Worm (Caenorhabditis elegans) whole organism, young adult: ENCODE measurements around the gene T20D4.11.
A peak's percentile ranks its signal among the peaks of the same experiment; 100 is the strongest.
"Not testable (repeated sequence)": the region's sequence is repeated elsewhere in the genome, so short reads cannot be mapped to it uniquely, and the experiment has no call there.

Source experiments
- B0035.1 ChIP-seq: sonication (generic microtip); optimal IDR thresholded peaks from 2 replicates; lab custom pipeline; 2016; ENCODE audit warnings: missing genetic modification characterization, mild to moderate bottlenecking, missing compliant biosample characterization, missing genotype, missing genetic modification reagents
- C06A6.2 ChIP-seq: fragments of 200-800 bp; sonication (Bioruptor generic); conservative IDR thresholded peaks from 2 replicates; pipeline ENCODE4 v1.3.6; 2022; ENCODE audit warnings: missing genetic modification characterization, missing compliant biosample characterization
- F33H1.4 ChIP-seq: fragments of 200-800 bp; sonication (Bioruptor generic); IDR thresholded peaks from 2 replicates; pipeline ENCODE4 v1.3.6; 2022; ENCODE audit warnings: missing genetic modification reagents, missing genetic modification characterization, missing compliant biosample characterization
- F55B11.4 ChIP-seq: sonication (generic microtip); optimal IDR thresholded peaks from 2 replicates; lab custom pipeline; 2016; ENCODE audit warnings: missing compliant biosample characterization, missing genetic modification characterization, borderline replicate concordance; ENCODE audit not compliant: insufficient read depth
- K11D2.4 ChIP-seq: fragments of 200-800 bp; sonication (Bioruptor generic); IDR thresholded peaks from 2 replicates; pipeline ENCODE4 v1.3.6; 2022; ENCODE audit warnings: missing genetic modification reagents, missing genetic modification characterization, missing compliant biosample characterization
- K12H6.12 ChIP-seq: fragments of 200-800 bp; sonication (Bioruptor generic); optimal IDR thresholded peaks from 2 replicates; lab custom pipeline; 2018; ENCODE audit warnings: mild to moderate bottlenecking, missing genetic modification characterization, missing compliant biosample characterization
- Y56A3A.18 ChIP-seq: fragments of 200-800 bp; sonication (Bioruptor generic); IDR thresholded peaks from 2 replicates; pipeline ENCODE4 v1.3.6; 2022; ENCODE audit warnings: missing genetic modification reagents, missing genetic modification characterization, missing compliant biosample characterization
- Y79H2A.3 ChIP-seq: fragments of 200-800 bp; sonication (Bioruptor generic); conservative IDR thresholded peaks from 2 replicates; pipeline ENCODE4 v1.3.6; 2022; ENCODE audit warnings: missing genetic modification reagents, missing genetic modification characterization, missing compliant biosample characterization
- aptf-3 ChIP-seq: fragments of 200-800 bp; sonication (Bioruptor generic); IDR thresholded peaks from 2 replicates; pipeline ENCODE4 v1.3.6; 2022; ENCODE audit warnings: missing genetic modification characterization, missing compliant biosample characterization
- atf-7 ChIP-seq: sonication (generic microtip); optimal IDR thresholded peaks from 2 replicates; lab custom pipeline; 2017; ENCODE audit warnings: mild to moderate bottlenecking, missing genetic modification characterization, missing compliant biosample characterization
- athp-1 ChIP-seq: sonication (generic microtip); optimal IDR thresholded peaks from 2 replicates; lab custom pipeline; 2017; ENCODE audit warnings: mild to moderate bottlenecking, missing genetic modification characterization, missing compliant biosample characterization
- attf-3 ChIP-seq: fragments of 200-800 bp; sonication (Bioruptor generic); conservative IDR thresholded peaks from 2 replicates; pipeline ENCODE4 v1.3.6; 2022; ENCODE audit warnings: missing genetic modification reagents, missing genetic modification characterization, missing compliant biosample characterization
- attf-5 ChIP-seq: fragments of 200-800 bp; sonication (Bioruptor generic); optimal IDR thresholded peaks from 2 replicates; lab custom pipeline; 2018; ENCODE audit warnings: mild to moderate bottlenecking, missing genetic modification characterization, missing compliant biosample characterization
- cebp-1 ChIP-seq, 2 experiments: fragments of 200-800 bp in 1 of 2; sonication (Bioruptor generic) in 1 of 2; sonication (generic microtip) in 1 of 2; IDR thresholded peaks in 1 of 2; optimal IDR thresholded peaks in 1 of 2; 2 replicates each; pipeline versions ENCODE4 v1.3.6 to Lab custom; 2017 to 2022; ENCODE audit warnings: missing compliant biosample characterization in 2 of 2, missing genetic modification characterization in 2 of 2, mild to moderate bottlenecking in 1 of 2, missing genetic modification reagents in 1 of 2, moderate library complexity in 1 of 2
- cebp-2 ChIP-seq: fragments of 200-800 bp; sonication (Bioruptor generic); IDR thresholded peaks from 2 replicates; pipeline ENCODE4 v1.3.6; 2022; ENCODE audit warnings: missing genetic modification characterization, missing compliant biosample characterization
- ceh-27 ChIP-seq: fragments of 200-800 bp; sonication (Bioruptor generic); optimal IDR thresholded peaks from 2 replicates; lab custom pipeline; 2018; ENCODE audit warnings: mild to moderate bottlenecking, missing genetic modification characterization, moderate library complexity, missing compliant biosample characterization
- dox-1 ChIP-seq: fragments of 200-800 bp; sonication (Bioruptor generic); IDR thresholded peaks from 2 replicates; pipeline ENCODE4 v1.3.6; 2022; ENCODE audit warnings: missing genetic modification reagents, missing genetic modification characterization, missing compliant biosample characterization
- dpl-1 ChIP-seq: fragments of 150-350 bp; optimal IDR thresholded peaks from 2 replicates; lab custom pipeline; 2014; ENCODE audit warnings: missing biosample characterization, missing genetic modification reagents, missing genetic modification characterization
- egl-18 ChIP-seq: fragments of 200-800 bp; sonication (Bioruptor generic); IDR thresholded peaks from 2 replicates; pipeline ENCODE4 v1.3.6; 2022; ENCODE audit warnings: missing genetic modification reagents, missing genetic modification characterization, missing compliant biosample characterization
- hmg-1.2 ChIP-seq: fragments of 200-800 bp; sonication (Bioruptor generic); IDR thresholded peaks from 2 replicates; pipeline ENCODE4 v1.3.6; 2022; ENCODE audit warnings: missing genetic modification reagents, missing genetic modification characterization, missing compliant biosample characterization
- lin-35 ChIP-seq, 3 experiments: fragments of 150-350 bp in 2 of 3; sonication (generic microtip) in 1 of 3; optimal IDR thresholded peaks; 2 replicates each; lab custom pipeline; 2014 to 2018; ENCODE audit warnings: missing biosample characterization in 3 of 3, missing genetic modification characterization in 3 of 3, missing genetic modification reagents in 3 of 3
- lin-40 ChIP-seq: sonication (generic microtip); optimal IDR thresholded peaks from 2 replicates; lab custom pipeline; 2016; ENCODE audit warnings: missing genetic modification characterization, mild to moderate bottlenecking, missing compliant biosample characterization, missing genotype, missing genetic modification reagents
- lsl-1 ChIP-seq: fragments of 200-800 bp; sonication (Bioruptor generic); optimal IDR thresholded peaks from 2 replicates; lab custom pipeline; 2018; ENCODE audit warnings: mild to moderate bottlenecking, missing genetic modification characterization, moderate library complexity, missing compliant biosample characterization
- lsy-27 ChIP-seq: sonication (generic microtip); optimal IDR thresholded peaks from 2 replicates; lab custom pipeline; 2017; ENCODE audit warnings: missing genetic modification characterization, mild to moderate bottlenecking, missing compliant biosample characterization, antibody characterized with exemption, missing genotype, borderline replicate concordance; ENCODE audit not compliant: insufficient read depth
- mcd-1 ChIP-seq: fragments of 200-800 bp; sonication (Bioruptor generic); IDR thresholded peaks from 2 replicates; pipeline ENCODE4 v1.3.6; 2022; ENCODE audit warnings: missing genetic modification reagents, missing genetic modification characterization, missing compliant biosample characterization
- mes-4 ChIP-seq: sonication (generic microtip); optimal IDR thresholded peaks from 2 replicates; lab custom pipeline; 2016; ENCODE audit warnings: missing genotype, missing genetic modification characterization, missing compliant biosample characterization
- nfya-1 ChIP-seq: sonication (generic microtip); optimal IDR thresholded peaks from 2 replicates; lab custom pipeline; 2017; ENCODE audit warnings: antibody characterized with exemption, missing compliant biosample characterization, missing genetic modification characterization, borderline replicate concordance; ENCODE audit not compliant: insufficient read depth
- nfyb-1 ChIP-seq: fragments of 200-800 bp; sonication (Bioruptor generic); IDR thresholded peaks from 2 replicates; pipeline ENCODE4 v1.3.6; 2022; ENCODE audit warnings: missing genetic modification reagents, missing genetic modification characterization, missing compliant biosample characterization
- nhr-27 ChIP-seq: fragments of 200-800 bp; sonication (Bioruptor generic); optimal IDR thresholded peaks from 2 replicates; lab custom pipeline; 2018; ENCODE audit warnings: mild to moderate bottlenecking, missing genetic modification characterization, moderate library complexity, missing compliant biosample characterization
- nhr-80 ChIP-seq: sonication (generic microtip); optimal IDR thresholded peaks from 2 replicates; lab custom pipeline; 2016; ENCODE audit warnings: missing genetic modification characterization, missing compliant biosample characterization
- rcor-1 ChIP-seq: fragments of 200-800 bp; sonication (Bioruptor generic); IDR thresholded peaks from 2 replicates; pipeline ENCODE4 v1.3.6; 2022; ENCODE audit warnings: missing genetic modification reagents, missing genetic modification characterization, missing compliant biosample characterization
- sea-2 ChIP-seq: fragments of 200-800 bp; sonication (Bioruptor generic); IDR thresholded peaks from 2 replicates; pipeline ENCODE4 v1.3.6; 2022; ENCODE audit warnings: missing genetic modification characterization, missing compliant biosample characterization
- snpc-4 ChIP-seq, 5 experiments: fragments of 150-350 bp in 1 of 5; sonication (generic microtip) in 4 of 5; optimal IDR thresholded peaks; 2 replicates each; lab custom pipeline; 2014 to 2018; ENCODE audit warnings: missing genetic modification characterization in 5 of 5, missing biosample characterization in 3 of 5, antibody characterized with exemption in 2 of 5, mild to moderate bottlenecking in 2 of 5, missing compliant biosample characterization in 2 of 5, missing genotype in 2 of 5, moderate library complexity in 2 of 5, missing genetic modification reagents in 1 of 5
- somi-1 ChIP-seq: fragments of 200-800 bp; sonication (Bioruptor generic); optimal IDR thresholded peaks from 2 replicates; lab custom pipeline; 2018; ENCODE audit warnings: mild to moderate bottlenecking, missing genetic modification characterization, missing compliant biosample characterization
- tbp1 ChIP-seq: fragments of 200-800 bp; sonication (Bioruptor generic); optimal IDR thresholded peaks from 2 replicates; lab custom pipeline; 2018; ENCODE audit warnings: mild to moderate bottlenecking, missing genetic modification characterization, missing compliant biosample characterization
- zfh-2 ChIP-seq: fragments of 200-800 bp; sonication (Bioruptor generic); conservative IDR thresholded peaks from 2 replicates; pipeline ENCODE4 v1.3.6; 2022; ENCODE audit warnings: missing genetic modification reagents, missing genetic modification characterization, missing compliant biosample characterization
- ztf-26 ChIP-seq: sonication (generic microtip); optimal IDR thresholded peaks from 2 replicates; lab custom pipeline; 2017; ENCODE audit warnings: missing genetic modification characterization, missing compliant biosample characterization
- ztf-6 ChIP-seq: fragments of 200-800 bp; sonication (Bioruptor generic); IDR thresholded peaks from 2 replicates; pipeline ENCODE4 v1.3.6; 2022; ENCODE audit warnings: missing genetic modification reagents, missing genetic modification characterization, missing compliant biosample characterization

T20D4.11 gene

DNA sequence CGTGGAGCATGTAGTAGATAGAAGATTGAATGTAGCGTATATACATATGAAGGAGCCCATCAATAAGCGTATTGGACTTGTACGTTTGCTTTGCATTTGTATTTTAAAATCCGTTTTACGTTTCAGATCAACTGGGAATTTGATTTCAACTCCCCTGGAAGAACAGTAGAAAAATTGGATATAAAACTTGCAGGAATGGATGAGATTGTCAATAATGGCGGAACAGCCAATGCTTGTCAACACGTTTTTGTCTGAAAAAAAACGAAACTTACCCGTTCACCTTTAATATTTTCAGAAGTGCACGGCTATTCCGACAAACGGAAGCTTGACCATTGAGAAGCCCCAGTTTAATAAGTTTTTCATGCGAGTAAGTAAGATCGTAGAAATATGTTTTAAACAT lies 30.7 kb upstream of the T20D4.11 start, which contains the start of gene C04E12.2:
TSS of gene C04E12.2 (plus strand) at position 301 of the 400 bp plus-strand sequence.
- TF ChIP-seq nhr-27 (tag; lab: Kevin White, UChicago); egl-18 (GFP tag; lab: Robert Waterston, UW); dpl-1: not testable (repeated sequence)

DNA sequence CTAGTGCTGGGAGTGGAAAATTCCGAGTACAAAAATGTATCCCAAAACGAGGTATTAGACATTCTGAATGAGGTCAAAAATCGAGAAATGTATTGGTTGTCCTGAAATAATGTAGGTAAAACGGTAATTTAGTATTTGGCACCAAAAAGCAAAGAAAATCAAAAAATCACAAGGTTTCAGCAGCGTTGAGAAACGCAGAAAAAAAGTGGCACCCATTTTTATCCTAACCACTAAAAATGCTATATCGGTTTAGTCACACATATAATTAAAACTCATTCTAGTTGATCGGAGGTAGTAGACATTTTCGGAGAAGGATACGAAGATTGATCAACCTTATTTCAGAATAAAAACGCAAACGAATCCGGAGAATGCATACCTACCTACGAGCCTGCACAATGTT lies 25.8 kb upstream of the T20D4.11 start, which contains the start of gene srx-121:
TSS of gene srx-121 (minus strand) at position 101 of the 400 bp plus-strand sequence.
- TF ChIP-seq nfyb-1 (GFP tag; lab: Robert Waterston, UW) (no peak), F33H1.4 (GFP tag; lab: Robert Waterston, UW) (no peak), lin-40 (tag; lab: Kevin White, UChicago) (no peak), cebp-2 (GFP tag; lab: Robert Waterston, UW) (no peak), lsy-27 (tag; lab: Kevin White, UChicago) (no peak), zfh-2 (GFP tag; lab: Robert Waterston, UW) (no peak)

DNA sequence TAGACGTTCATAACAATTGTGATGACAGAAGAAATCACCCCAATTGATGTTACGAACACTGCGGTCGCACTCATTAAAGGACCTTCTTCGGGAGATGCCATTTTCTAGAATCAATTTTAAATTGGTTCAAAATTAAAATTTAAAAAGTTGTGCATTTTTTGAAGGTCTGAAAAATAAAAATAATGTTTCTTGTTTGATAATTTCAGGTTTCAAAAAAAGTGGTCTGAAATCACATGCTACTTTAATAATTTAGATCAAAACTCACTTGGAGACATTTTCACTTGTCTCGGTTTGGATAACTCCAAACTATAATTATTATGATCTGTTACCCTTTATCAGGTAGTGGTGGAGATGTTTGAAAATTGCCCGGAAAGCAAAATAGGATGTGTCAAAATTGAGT lies 21.5 kb upstream of the T20D4.11 start, which contains the start of gene srbc-2:
TSS of gene srbc-2 (minus strand) at position 101 of the 400 bp plus-strand sequence.
- TF ChIP-seq somi-1 (GFP tag; lab: Kevin White, UChicago), result no peak

DNA sequence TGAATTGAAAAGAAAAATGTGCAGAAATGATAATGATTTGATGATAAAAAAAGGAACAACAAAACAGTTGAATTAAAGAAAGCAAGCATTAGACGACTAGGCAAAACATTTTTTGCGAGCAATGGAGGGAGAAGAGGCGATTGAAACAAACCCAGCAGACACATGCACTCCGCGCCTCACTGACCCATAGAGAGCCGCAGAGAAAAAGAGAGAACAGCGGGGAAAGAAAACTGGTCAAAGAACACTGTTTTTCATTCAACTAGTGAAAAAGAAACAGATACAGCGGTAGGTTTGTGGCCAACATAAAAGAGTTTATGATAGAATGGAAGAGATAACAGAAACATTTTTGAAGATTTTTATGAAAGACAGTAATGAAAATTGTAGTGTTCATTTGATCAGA lies 10.2 kb upstream of the T20D4.11 start:
- no peak for TF ChIP-seq atf-7
- peak; percentile 37 for TF ChIP-seq attf-5 (GFP tag; lab: Kevin White, UChicago)
- TF ChIP-seq Y56A3A.18, result 0 out of 2 replicates have a peak, but pooled peaks have one; percentile 12
- TF ChIP-seq snpc-4 (GFP tag; optimal IDR thresholded peaks at IDR 0.05; lab: Kevin White, UChicago), result no peak
- TF ChIP-seq snpc-4 (tag; optimal IDR thresholded peaks at IDR 0.05; lab: Kevin White, UChicago), result peak in 1 of 4 experiments; percentile 19
- no peak for TF ChIP-seq K12H6.12 (tag; lab: Kevin White, UChicago)
- TF ChIP-seq dox-1, result peak; percentile 60
- no peak for TF ChIP-seq nhr-27 (tag; lab: Kevin White, UChicago)
- TF ChIP-seq rcor-1 (GFP tag; lab: Robert Waterston, UW), result no peak
- TF ChIP-seq ztf-26 (tag; lab: Kevin White, UChicago), result no peak
- TF ChIP-seq athp-1 (tag; lab: Kevin White, UChicago), result no peak
- peak; percentile 42; the same call in 1 of the 2 replicates for TF ChIP-seq zfh-2 (GFP tag; lab: Robert Waterston, UW)
- no peak for TF ChIP-seq mes-4 (tag; lab: Kevin White, UChicago)
- TF ChIP-seq hmg-1.2 (GFP tag; lab: Robert Waterston, UW), result peak; percentile 60
- no peak for TF ChIP-seq ceh-27
- TF ChIP-seq aptf-3 (GFP tag; lab: Robert Waterston, UW), result no peak
- peak; percentile 83 for TF ChIP-seq nhr-80

DNA sequence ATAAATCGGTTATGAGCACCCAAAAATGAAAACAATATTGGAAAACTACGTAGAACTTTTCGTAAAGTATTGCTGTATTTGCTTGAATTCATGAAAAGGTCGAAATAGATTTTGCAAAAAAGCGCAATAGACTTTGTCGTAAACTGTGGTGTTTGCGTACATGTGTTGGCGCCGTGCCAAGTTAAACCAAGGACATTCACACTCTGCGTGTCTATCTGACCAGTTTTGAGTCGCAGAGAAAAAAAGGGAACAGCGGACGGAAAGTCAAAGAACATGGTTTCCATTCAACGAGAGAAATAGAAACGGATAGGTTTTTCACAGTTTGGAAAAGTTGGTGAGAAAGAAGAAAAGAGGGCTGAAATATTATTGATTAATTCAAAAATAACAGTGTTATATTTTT lies 7.5 kb upstream of the T20D4.11 start:
- TF ChIP-seq C06A6.2 (GFP tag; lab: Robert Waterston, UW) (peak; percentile 44; the same call in 1 of the 2 replicates), attf-3 (GFP tag; lab: Robert Waterston, UW) (no peak), lsl-1 (no peak), tbp1 (GFP tag; lab: Kevin White, UChicago) (peak; percentile 12), B0035.1 (no peak), mcd-1 (peak; percentile 37; the same call in 1 of the 2 replicates), hmg-1.2 (GFP tag; lab: Robert Waterston, UW) (peak; percentile 58; the same call in 1 of the 2 replicates), ceh-27 (peak; percentile 27), ztf-26 (tag; lab: Kevin White, UChicago) (peak; percentile 53), ztf-6 (GFP tag; lab: Robert Waterston, UW) (no peak), F55B11.4 (no peak), nfya-1 (no peak), attf-5 (GFP tag; lab: Kevin White, UChicago) (peak; percentile 54), atf-7 (peak; percentile 16), Y79H2A.3 (GFP tag; lab: Robert Waterston, UW) (no peak), cebp-1 (GFP tag; IDR thresholded peaks at IDR 0.05; lab: Robert Waterston, UW) (no peak), cebp-1 (tag; optimal IDR thresholded peaks at IDR 0.05; lab: Kevin White, UChicago) (no peak), K11D2.4 (GFP tag; lab: Robert Waterston, UW) (0 out of 2 replicates have a peak, but pooled peaks have one; percentile 66), lin-35 (GFP tag; optimal IDR thresholded peaks at IDR 0.05; lab: Kevin White, UChicago) (peak in 1 of 3 experiments; percentile 72), snpc-4 (GFP tag; optimal IDR thresholded peaks at IDR 0.05; lab: Kevin White, UChicago) (no peak), snpc-4 (tag; optimal IDR thresholded peaks at IDR 0.05; lab: Kevin White, UChicago) (peak in 1 of 4 experiments; percentile 36), sea-2 (GFP tag; lab: Robert Waterston, UW) (no peak), nfyb-1 (GFP tag; lab: Robert Waterston, UW) (0 out of 2 replicates have a peak, but pooled peaks have one; percentile 47)
